Fruit fly (Drosophila melanogaster) whole organism, embryonic: ENCODE results near the gene CG11617.

Experiments used
- Asciz ChIP-seq: fragments of 200-800 bp; sonication (Bioruptor generic); optimal IDR thresholded peaks from 2 replicates; lab custom pipeline; 2017; ENCODE audit warnings: missing biosample characterization, mild to moderate bottlenecking, missing genetic modification characterization, missing genetic modification reagents
- B-H2 ChIP-seq: fragments of 200-800 bp; sonication (Bioruptor generic); optimal IDR thresholded peaks from 2 replicates; lab custom pipeline; 2018; ENCODE audit warnings: missing biosample characterization, mild to moderate bottlenecking, missing genetic modification characterization
- CG1024 ChIP-seq: fragments of 200-800 bp; sonication (Bioruptor generic); IDR thresholded peaks from 2 replicates; pipeline ENCODE4 v1.3.6; 2022; ENCODE audit warnings: missing biosample characterization, missing genetic modification characterization
- CG11398 ChIP-seq: fragments of 200-800 bp; sonication (Bioruptor generic); optimal IDR thresholded peaks from 2 replicates; lab custom pipeline; 2016; ENCODE audit warnings: missing biosample characterization, missing genetic modification characterization
- CG1233 ChIP-seq: fragments of 200-800 bp; sonication (Bioruptor generic); optimal IDR thresholded peaks from 4 replicates; lab custom pipeline; 2018; ENCODE audit warnings: missing biosample characterization, mild to moderate bottlenecking, missing genetic modification characterization
- CG12659 ChIP-seq: fragments of 200-800 bp; sonication (Bioruptor generic); optimal IDR thresholded peaks from 3 replicates; lab custom pipeline; 2017; ENCODE audit warnings: mild to moderate bottlenecking, missing biosample characterization, missing genetic modification reagents, missing genetic modification characterization
- CG12744 ChIP-seq: fragments of 200-800 bp; sonication (Bioruptor generic); optimal IDR thresholded peaks from 2 replicates; lab custom pipeline; 2016; ENCODE audit warnings: missing biosample characterization, missing genetic modification characterization
- CG13287 ChIP-seq: fragments of 200-800 bp; sonication (Bioruptor generic); IDR thresholded peaks from 2 replicates; pipeline ENCODE4 v1.3.6; 2022; ENCODE audit warnings: missing biosample characterization, missing genetic modification characterization; ENCODE audit not compliant: partially characterized antibody
- CG13424 ChIP-seq: fragments of 200-800 bp; sonication (Bioruptor generic); optimal IDR thresholded peaks from 2 replicates; lab custom pipeline; 2019; ENCODE audit warnings: missing biosample characterization, mild to moderate bottlenecking, missing genetic modification characterization, moderate library complexity
- CG13624 ChIP-seq: fragments of 200-800 bp; sonication (Bioruptor generic); optimal IDR thresholded peaks from 2 replicates; lab custom pipeline; 2016; ENCODE audit warnings: missing biosample characterization, missing genetic modification characterization
- CG15011 ChIP-seq: fragments of 200-800 bp; sonication (Bioruptor generic); optimal IDR thresholded peaks from 3 replicates; lab custom pipeline; 2018; ENCODE audit warnings: missing biosample characterization, mild to moderate bottlenecking, missing genetic modification characterization
- CG17385 ChIP-seq: fragments of 200-800 bp; sonication (Bioruptor generic); optimal IDR thresholded peaks from 3 replicates; lab custom pipeline; 2018; ENCODE audit warnings: missing biosample characterization, mild to moderate bottlenecking, missing genetic modification characterization
- CG17912 ChIP-seq: fragments of 200-800 bp; sonication (Bioruptor generic); optimal IDR thresholded peaks from 2 replicates; lab custom pipeline; 2018; ENCODE audit warnings: missing biosample characterization, mild to moderate bottlenecking, missing genetic modification characterization
- CG18476 ChIP-seq: fragments of 200-800 bp; sonication (Bioruptor generic); optimal IDR thresholded peaks from 2 replicates; lab custom pipeline; 2016; ENCODE audit warnings: missing biosample characterization, mild to moderate bottlenecking, missing genetic modification characterization
- CG2120 ChIP-seq: fragments of 200-800 bp; sonication (Bioruptor generic); optimal IDR thresholded peaks from 3 replicates; lab custom pipeline; 2016; ENCODE audit warnings: missing biosample characterization, missing genetic modification characterization
- CG2202 ChIP-seq: fragments of 200-800 bp; sonication (Bioruptor generic); optimal IDR thresholded peaks from 2 replicates; lab custom pipeline; 2018; ENCODE audit warnings: missing biosample characterization, mild to moderate bottlenecking, missing genetic modification characterization
- CG31441 ChIP-seq: fragments of 200-800 bp; sonication (Bioruptor generic); IDR thresholded peaks from 2 replicates; pipeline ENCODE4 v1.3.6; 2022; ENCODE audit warnings: missing biosample characterization, missing genetic modification characterization
- CG33213 ChIP-seq: fragments of 200-800 bp; sonication (Bioruptor generic); optimal IDR thresholded peaks from 3 replicates; lab custom pipeline; 2016; ENCODE audit warnings: missing biosample characterization, missing genetic modification characterization
- CG4707 ChIP-seq: fragments of 200-800 bp; sonication (Bioruptor generic); optimal IDR thresholded peaks from 2 replicates; lab custom pipeline; 2018; ENCODE audit warnings: missing biosample characterization, mild to moderate bottlenecking, missing genetic modification characterization, moderate library complexity
- CG6813 ChIP-seq: fragments of 200-800 bp; sonication (Bioruptor generic); optimal IDR thresholded peaks from 2 replicates; lab custom pipeline; 2017; ENCODE audit warnings: missing biosample characterization, missing genetic modification characterization, mild to moderate bottlenecking, moderate library complexity, missing genetic modification reagents
- CG7987 ChIP-seq: fragments of 200-800 bp; sonication (Bioruptor generic); optimal IDR thresholded peaks from 2 replicates; lab custom pipeline; 2018; ENCODE audit warnings: missing biosample characterization, mild to moderate bottlenecking, missing genetic modification characterization, moderate library complexity
- CG9437 ChIP-seq: fragments of 200-800 bp; sonication (Bioruptor generic); optimal IDR thresholded peaks from 2 replicates; lab custom pipeline; 2018; ENCODE audit warnings: missing biosample characterization, mild to moderate bottlenecking, missing genetic modification characterization
- CG9727 ChIP-seq: fragments of 200-800 bp; sonication (Bioruptor generic); optimal IDR thresholded peaks from 3 replicates; lab custom pipeline; 2017; ENCODE audit warnings: missing biosample characterization, mild to moderate bottlenecking, missing genetic modification characterization
- CHES-1-like ChIP-seq: fragments of 200-800 bp; sonication (Bioruptor generic); optimal IDR thresholded peaks from 2 replicates; lab custom pipeline; 2016; ENCODE audit warnings: missing biosample characterization, missing genetic modification characterization
- Camta ChIP-seq: fragments of 200-800 bp; sonication (Bioruptor generic); optimal IDR thresholded peaks from 2 replicates; lab custom pipeline; 2016; ENCODE audit warnings: missing biosample characterization, missing genetic modification characterization
- CoRest ChIP-seq: fragments of 200-800 bp; sonication (Bioruptor generic); optimal IDR thresholded peaks from 3 replicates; lab custom pipeline; 2018; ENCODE audit warnings: missing biosample characterization, mild to moderate bottlenecking, missing genetic modification characterization, moderate library complexity
- D19A ChIP-seq: fragments of 200-800 bp; optimal IDR thresholded peaks from 3 replicates; lab custom pipeline; 2019; ENCODE audit warnings: missing biosample characterization, mild to moderate bottlenecking, missing genetic modification characterization, moderate library complexity
- Drgx ChIP-seq: fragments of 200-800 bp; sonication (Bioruptor generic); IDR thresholded peaks from 2 replicates; pipeline ENCODE4 v1.3.6; 2022; ENCODE audit warnings: missing biosample characterization, missing genetic modification characterization
- Hmr ChIP-seq: fragments of 200-800 bp; sonication (Bioruptor generic); optimal IDR thresholded peaks from 3 replicates; lab custom pipeline; 2017; ENCODE audit warnings: mild to moderate bottlenecking, missing biosample characterization, missing genetic modification reagents, missing genetic modification characterization
- Mes4 ChIP-seq: fragments of 200-800 bp; sonication (Bioruptor generic); optimal IDR thresholded peaks from 2 replicates; lab custom pipeline; 2016; ENCODE audit warnings: missing biosample characterization, missing genetic modification characterization
- Sox102F ChIP-seq: fragments of 200-800 bp; sonication (Bioruptor generic); optimal IDR thresholded peaks from 2 replicates; lab custom pipeline; 2018; ENCODE audit warnings: missing biosample characterization, mild to moderate bottlenecking, missing genetic modification characterization, moderate library complexity
- Spps ChIP-seq: fragments of 200-800 bp; sonication (Bioruptor generic); optimal IDR thresholded peaks from 2 replicates; lab custom pipeline; 2018; ENCODE audit warnings: missing biosample characterization, mild to moderate bottlenecking, missing genetic modification characterization
- Tbp ChIP-seq: fragments of >200 bp; optimal IDR thresholded peaks from 2 replicates; lab custom pipeline; 2018; ENCODE audit warnings: missing biosample characterization, missing genetic modification characterization
- Trl ChIP-seq, 3 experiments: fragments of >200 bp in 2 of 3; fragments of 200-800 bp in 1 of 3; sonication (Bioruptor generic) in 1 of 3; optimal IDR thresholded peaks; 2 replicates in 1 of 3; 3 replicates in 2 of 3; lab custom pipeline; 2016 to 2017; ENCODE audit warnings: missing biosample characterization in 1 of 3, missing genetic modification characterization in 1 of 3
- Vsx1 ChIP-seq: fragments of 200-800 bp; sonication (Bioruptor generic); optimal IDR thresholded peaks from 2 replicates; lab custom pipeline; 2017; ENCODE audit warnings: missing biosample characterization, mild to moderate bottlenecking, missing genetic modification characterization, missing genetic modification reagents
- Xrp1 ChIP-seq: fragments of 200-800 bp; sonication (Bioruptor generic); IDR thresholded peaks from 2 replicates; pipeline ENCODE4 v1.3.6; 2022; ENCODE audit warnings: missing biosample characterization, missing genetic modification characterization
- ac ChIP-seq: fragments of 200-800 bp; sonication (Bioruptor generic); optimal IDR thresholded peaks from 3 replicates; lab custom pipeline; 2017; ENCODE audit warnings: missing biosample characterization, mild to moderate bottlenecking, missing genetic modification characterization
- ara ChIP-seq: fragments of 200-800 bp; sonication (Bioruptor generic); IDR thresholded peaks from 2 replicates; pipeline ENCODE4 v1.3.6; 2022; ENCODE audit warnings: missing biosample characterization, missing genetic modification characterization
- bsh ChIP-seq, 2 experiments: fragments of 200-800 bp; sonication (Bioruptor generic); optimal IDR thresholded peaks; 2 replicates each; lab custom pipeline; 2017 to 2018; ENCODE audit warnings: mild to moderate bottlenecking in 2 of 2, missing biosample characterization in 2 of 2, missing genetic modification characterization in 2 of 2, moderate library complexity in 1 of 2
- chif ChIP-seq, 2 experiments: fragments of 200-800 bp; sonication (Bioruptor generic); optimal IDR thresholded peaks; 3 replicates each; lab custom pipeline; 2016; ENCODE audit warnings: missing biosample characterization in 2 of 2, missing genetic modification characterization in 2 of 2
- gcm ChIP-seq: fragments of 200-800 bp; sonication (Bioruptor generic); optimal IDR thresholded peaks from 2 replicates; lab custom pipeline; 2019; ENCODE audit warnings: missing biosample characterization, mild to moderate bottlenecking, missing genetic modification characterization, moderate library complexity
- kni ChIP-seq: fragments of 200-800 bp; sonication (Bioruptor generic); optimal IDR thresholded peaks from 3 replicates; lab custom pipeline; 2017; ENCODE audit warnings: mild to moderate bottlenecking, missing biosample characterization, missing genetic modification reagents, missing genetic modification characterization
- nerfin-2 ChIP-seq: fragments of 200-800 bp; sonication (Bioruptor generic); IDR thresholded peaks from 2 replicates; pipeline ENCODE4 v1.3.6; 2022; ENCODE audit warnings: missing biosample characterization, missing genetic modification characterization; ENCODE audit not compliant: partially characterized antibody
- sens ChIP-seq: fragments of 200-800 bp; sonication (Bioruptor generic); peaks from one replicate; lab custom pipeline; 2016; ENCODE audit warnings: missing biosample characterization, missing genetic modification characterization
- sim ChIP-seq: fragments of 200-800 bp; sonication (Bioruptor generic); IDR thresholded peaks from 2 replicates; pipeline ENCODE4 v1.3.6; 2022; ENCODE audit warnings: missing biosample characterization, missing genetic modification characterization
- trh ChIP-seq: fragments of 200-800 bp; sonication (Bioruptor generic); optimal IDR thresholded peaks from 2 replicates; lab custom pipeline; 2016; ENCODE audit warnings: missing biosample characterization, missing genetic modification characterization
- ttk ChIP-seq: fragments of 200-800 bp; sonication (Bioruptor generic); IDR thresholded peaks from 2 replicates; pipeline ENCODE4 v2.1.2; 2022; ENCODE audit warnings: missing biosample characterization, missing genetic modification characterization
- wek ChIP-seq: fragments of 200-800 bp; sonication (Bioruptor generic); optimal IDR thresholded peaks from 3 replicates; lab custom pipeline; 2018; ENCODE audit warnings: missing biosample characterization, mild to moderate bottlenecking, missing genetic modification characterization, moderate library complexity
- z ChIP-seq: fragments of 200-800 bp; sonication (Bioruptor generic); IDR thresholded peaks from 3 replicates; pipeline ENCODE4 v1.3.6; 2022; ENCODE audit warnings: missing biosample characterization, missing genetic modification characterization
- zfh1 ChIP-seq: fragments of 200-800 bp; sonication (Bioruptor generic); IDR thresholded peaks from 3 replicates; pipeline ENCODE4 v1.3.6; 2022; ENCODE audit warnings: missing biosample characterization, missing genetic modification characterization

Gene CG11617

DNA sequence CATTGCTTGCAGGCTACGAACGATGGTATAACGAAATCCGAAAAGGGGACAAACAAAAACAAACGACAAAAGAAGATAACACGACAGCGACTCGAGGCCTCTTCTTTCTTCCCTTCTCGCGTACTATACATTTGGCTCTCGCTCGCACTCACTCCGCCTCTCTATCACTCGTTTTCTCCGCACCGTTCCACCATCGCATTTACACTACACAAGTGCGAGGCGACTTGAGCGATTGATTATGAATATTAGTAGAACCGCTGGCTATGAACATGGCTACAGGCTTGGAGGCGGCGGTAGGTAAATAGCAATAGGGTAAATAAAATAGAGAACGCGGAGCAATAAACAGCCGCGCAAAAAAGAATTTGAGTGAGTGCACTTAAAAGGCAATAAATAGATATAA, 13.4 kb upstream of the CG11617 start:
- no peak for TF ChIP-seq Sox102F (GFP tag; lab: Kevin White, UChicago)
- TF ChIP-seq CG15011 (GFP tag; lab: Kevin White, UChicago): peak; percentile 34
- TF ChIP-seq CG13624 (GFP tag; lab: Kevin White, UChicago): peak; percentile 5
- peak; percentile 39 for TF ChIP-seq CG7987 (GFP tag; lab: Kevin White, UChicago)
- peak; percentile 35 for TF ChIP-seq CG2202 (tag; lab: Kevin White, UChicago)
- TF ChIP-seq chif (GFP tag; optimal IDR thresholded peaks at IDR 0.05; lab: Kevin White, UChicago): peak in 1 of 2 experiments; percentile 10
- no peak for TF ChIP-seq CG9437 (GFP tag; lab: Kevin White, UChicago)
- peak; percentile 71 for TF ChIP-seq wek (GFP tag; lab: Kevin White, UChicago)
- TF ChIP-seq Tbp: no peak
- peak; percentile 4 for TF ChIP-seq CoRest (tag; lab: Kevin White, UChicago)
- peak; percentile 91 for TF ChIP-seq z
- TF ChIP-seq ac (GFP tag; lab: Kevin White, UChicago): peak; percentile 47
- peak; percentile 21 for TF ChIP-seq Camta (GFP tag; lab: Kevin White, UChicago)
- TF ChIP-seq sens (GFP tag; lab: Kevin White, UChicago): peak; percentile 80
- peak; percentile 11 for TF ChIP-seq Vsx1
- TF ChIP-seq CG18476: no peak
- peak; percentile 58 for TF ChIP-seq CG4707 (GFP tag; lab: Kevin White, UChicago)
- peak; percentile 49 for TF ChIP-seq CG9727 (GFP tag; lab: Kevin White, UChicago)
- TF ChIP-seq CHES-1-like (GFP tag; lab: Kevin White, UChicago): peak; percentile 25
- peak; percentile 47 for TF ChIP-seq kni
- no peak; the same call in 1 of the 2 replicates for TF ChIP-seq ttk (GFP tag; lab: Robert Waterston, UW)
- TF ChIP-seq CG13424 (tag; lab: Kevin White, UChicago): peak; percentile 8
- no peak for TF ChIP-seq CG17912
- TF ChIP-seq Drgx (GFP tag; lab: Robert Waterston, UW): no peak
- peak; percentile 67 for TF ChIP-seq CG6813
- no peak for TF ChIP-seq nerfin-2 (GFP tag; lab: Robert Waterston, UW)
- peak; percentile 50 for TF ChIP-seq Hmr
- TF ChIP-seq CG13287: no peak
- peak; percentile 41 for TF ChIP-seq CG1233 (GFP tag; lab: Kevin White, UChicago)
- TF ChIP-seq CG33213 (GFP tag; lab: Kevin White, UChicago): peak; percentile 49
- no peak for TF ChIP-seq CG31441 (GFP tag; lab: Robert Waterston, UW)
- peak; percentile 16 for TF ChIP-seq CG2120
- peak; percentile 24 for TF ChIP-seq D19A (tag; lab: Kevin White, UChicago)
- TF ChIP-seq gcm (GFP tag; lab: Kevin White, UChicago): peak; percentile 32
- TF ChIP-seq Trl (optimal IDR thresholded peaks at IDR 0.05; lab: Kevin White, UChicago): peak; percentile 44 to 51
- no peak for TF ChIP-seq Trl (GFP tag; optimal IDR thresholded peaks at IDR 0.05; lab: Kevin White, UChicago)
- peak; percentile 28; the same call in 1 of the 2 replicates for TF ChIP-seq CG1024
- TF ChIP-seq ara (GFP tag; lab: Robert Waterston, UW): no peak
- peak; percentile 21 for TF ChIP-seq CG11398 (GFP tag; lab: Kevin White, UChicago)
- 0 out of 2 replicates have a peak, but pooled peaks have one; percentile 16 for TF ChIP-seq Xrp1 (GFP tag; lab: Robert Waterston, UW)
- TF ChIP-seq Asciz (GFP tag; lab: Kevin White, UChicago): peak; percentile 24
- peak; percentile 3 for TF ChIP-seq trh (GFP tag; lab: Kevin White, UChicago)
- TF ChIP-seq CG12659 (GFP tag; lab: Kevin White, UChicago): peak; percentile 20
- peak; percentile 44 to 45 for TF ChIP-seq bsh (GFP tag; optimal IDR thresholded peaks at IDR 0.05; lab: Kevin White, UChicago)
- peak; percentile 15 for TF ChIP-seq Spps (tag; lab: Kevin White, UChicago)
- TF ChIP-seq Mes4 (GFP tag; lab: Kevin White, UChicago): peak; percentile 24
- peak; percentile 53 for TF ChIP-seq CG17385 (GFP tag; lab: Kevin White, UChicago)
- peak; percentile 16 for TF ChIP-seq CG12744
- 0 out of 2 replicates have a peak, but pooled peaks have one; percentile 33 for TF ChIP-seq sim (GFP tag; lab: Robert Waterston, UW)
- TF ChIP-seq zfh1 (GFP tag; lab: Robert Waterston, UW): peak; percentile 32; the same call in 1 of the 3 replicates
- TF ChIP-seq B-H2 (GFP tag; lab: Kevin White, UChicago): peak; percentile 23
